Worm (Caenorhabditis elegans) whole organism, L4/young adult: ENCODE measurements around the gene F26G1.2.

Experiments
- dao-5 ChIP-seq: sonication (generic microtip); optimal IDR thresholded peaks from 2 replicates; lab custom pipeline; 2016; ENCODE audit warnings: missing genotype, missing genetic modification characterization, moderate library complexity, missing compliant biosample characterization
- him-1 ChIP-seq: sonication (generic microtip); optimal IDR thresholded peaks from 2 replicates; lab custom pipeline; 2016; ENCODE audit warnings: missing genotype, missing genetic modification reagents, missing genetic modification characterization, missing compliant biosample characterization

DNA sequence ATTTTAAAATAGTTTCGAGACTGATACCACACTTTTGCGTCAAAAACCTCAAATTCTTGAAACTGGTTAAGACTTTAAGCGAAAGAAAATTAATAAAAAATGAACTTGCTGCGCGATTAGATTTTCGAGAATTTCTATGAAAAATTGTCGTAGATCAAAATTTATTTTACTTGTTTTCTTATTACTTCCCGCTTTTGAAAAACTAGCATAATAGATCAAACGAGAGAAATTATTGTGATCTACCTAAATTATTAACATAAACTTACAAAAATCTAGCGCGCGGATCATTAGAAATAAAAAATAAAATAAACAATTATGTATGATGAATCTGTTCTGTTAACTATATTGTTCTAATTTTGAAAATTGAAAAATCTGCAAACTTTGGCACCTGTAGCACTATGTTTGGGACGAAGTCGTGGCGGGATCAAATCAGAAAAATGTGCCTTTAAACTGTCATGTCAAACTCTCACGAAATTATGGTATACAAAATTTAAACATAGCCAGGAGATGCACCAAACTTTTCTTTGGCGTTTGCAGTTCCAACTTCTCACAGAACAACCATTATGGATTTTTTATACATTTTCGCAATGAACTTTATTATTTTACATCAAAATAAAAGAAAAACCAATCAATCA lies 36.0 kb upstream of the F26G1.2 start:
- TF ChIP-seq him-1 (tag; lab: Kevin White, UChicago) (no peak), dao-5 (no peak)
